Worm (Caenorhabditis elegans) whole organism, early embryonic: ENCODE results near the gene Y40B10A.5.
A peak's percentile ranks its signal among the peaks of the same experiment; 100 is the strongest.
"Not testable (repeated sequence)": the region's sequence is repeated elsewhere in the genome, so short reads cannot be mapped to it uniquely, and the experiment has no call there.

Experiments
- B0310.2 ChIP-seq: sonication (generic microtip); optimal IDR thresholded peaks from 2 replicates; lab custom pipeline; 2016; ENCODE audit warnings: mild to moderate bottlenecking, missing genetic modification characterization, missing compliant biosample characterization
- F13C5.2 ChIP-seq: sonication (generic microtip); optimal IDR thresholded peaks from 2 replicates; lab custom pipeline; 2017; ENCODE audit warnings: mild to moderate bottlenecking, missing genetic modification characterization, inconsistent platforms, missing compliant biosample characterization
- aly-1 ChIP-seq: sonication (generic microtip); optimal IDR thresholded peaks from 2 replicates; lab custom pipeline; 2016; ENCODE audit warnings: missing genetic modification characterization, missing compliant biosample characterization
- ama-1 ChIP-seq: fragments of 150-350 bp; optimal IDR thresholded peaks from 2 replicates; lab custom pipeline; 2014
- ceh-13 ChIP-seq: fragments of 200-800 bp; sonication (Bioruptor generic); optimal IDR thresholded peaks from 2 replicates; lab custom pipeline; 2018; ENCODE audit warnings: mild to moderate bottlenecking, missing genetic modification characterization, missing compliant biosample characterization
- ceh-36 ChIP-seq: sonication (generic microtip); optimal IDR thresholded peaks from 2 replicates; lab custom pipeline; 2016; ENCODE audit warnings: missing genetic modification characterization, inconsistent platforms, missing compliant biosample characterization
- ets-7 ChIP-seq: sonication (generic microtip); optimal IDR thresholded peaks from 2 replicates; lab custom pipeline; 2016; ENCODE audit warnings: missing genotype, missing genetic modification characterization, missing compliant biosample characterization
- flt-1 ChIP-seq: fragments of 200-800 bp; sonication (Bioruptor generic); IDR thresholded peaks from 2 replicates; pipeline ENCODE4 v1.3.6; 2022; ENCODE audit warnings: missing genetic modification characterization, missing compliant biosample characterization
- hmbx-1 ChIP-seq: sonication (generic microtip); optimal IDR thresholded peaks from 2 replicates; lab custom pipeline; 2016; ENCODE audit warnings: mild to moderate bottlenecking, missing genetic modification characterization, missing compliant biosample characterization
- hmg-4 ChIP-seq: fragments of 200-800 bp; sonication (Bioruptor generic); optimal IDR thresholded peaks from 2 replicates; lab custom pipeline; 2018; ENCODE audit warnings: mild to moderate bottlenecking, missing genetic modification characterization, missing compliant biosample characterization
- hnd-1 ChIP-seq: sonication (generic microtip); optimal IDR thresholded peaks from 2 replicates; lab custom pipeline; 2016; ENCODE audit warnings: missing genetic modification characterization, missing compliant biosample characterization
- pes-1 ChIP-seq: fragments of 200-800 bp; sonication (Bioruptor generic); IDR thresholded peaks from 2 replicates; pipeline ENCODE4 v1.3.6; 2022; ENCODE audit warnings: missing genetic modification reagents, missing genetic modification characterization, missing compliant biosample characterization
- scrt-1 ChIP-seq: fragments of 200-800 bp; sonication (Bioruptor generic); IDR thresholded peaks from 2 replicates; pipeline ENCODE4 v1.3.6; 2022; ENCODE audit warnings: missing genetic modification characterization, missing compliant biosample characterization
- sea-1 ChIP-seq: fragments of 200-800 bp; sonication (Bioruptor generic); conservative IDR thresholded peaks from 2 replicates; pipeline ENCODE4 v1.3.6; 2022; ENCODE audit warnings: missing genetic modification characterization, missing compliant biosample characterization
- tbx-11 ChIP-seq: fragments of 200-800 bp; sonication (Bioruptor generic); IDR thresholded peaks from 2 replicates; pipeline ENCODE4 v1.3.6; 2022; ENCODE audit warnings: missing genetic modification characterization, missing compliant biosample characterization
- tbx-37 ChIP-seq: fragments of 200-800 bp; sonication (Bioruptor generic); conservative IDR thresholded peaks from 2 replicates; pipeline ENCODE4 v1.3.6; 2022; ENCODE audit warnings: missing genetic modification reagents, missing genetic modification characterization, missing compliant biosample characterization
- tra-4 ChIP-seq: sonication (generic microtip); optimal IDR thresholded peaks from 2 replicates; lab custom pipeline; 2017; ENCODE audit warnings: missing genetic modification characterization, missing compliant biosample characterization

Y40B10A.5 gene

DNA sequence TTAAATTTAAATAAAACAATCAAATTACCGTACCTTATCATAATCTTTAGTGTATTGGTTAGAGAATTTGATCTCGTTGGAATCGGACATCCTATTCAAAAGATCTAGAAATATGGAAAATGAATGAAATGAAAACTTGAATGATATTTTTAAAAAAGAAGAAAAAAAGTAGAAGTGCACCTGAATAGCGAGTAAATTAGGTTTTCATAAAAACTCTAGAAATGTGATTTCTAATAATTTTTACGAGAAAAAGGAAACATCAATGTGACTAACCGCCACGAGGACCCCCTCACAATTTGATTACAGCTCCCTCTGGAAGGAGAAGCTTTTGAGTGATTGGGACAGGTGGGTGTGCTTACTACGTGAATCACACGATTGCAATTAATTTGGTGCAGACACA is at the start of gene Y40B10A.5:
TSS of gene Y40B10A.5 (minus strand) at position 101 of the 400 bp plus-strand sequence.
- TF ChIP-seq F13C5.2 (tag; lab: Kevin White, UChicago) (no peak), hnd-1 (no peak), ets-7 (tag; lab: Kevin White, UChicago) (no peak), tbx-37 (no peak), aly-1 (no peak), B0310.2 (tag; lab: Kevin White, UChicago) (no peak), flt-1 (GFP tag; lab: Robert Waterston, UW) (no peak), tbx-11 (GFP tag; lab: Robert Waterston, UW) (no peak), sea-1 (no peak), ceh-13 (GFP tag; lab: Kevin White, UChicago) (no peak), hmg-4 (GFP tag; lab: Kevin White, UChicago) (no peak), ama-1 (no peak), scrt-1 (GFP tag; lab: Robert Waterston, UW) (no peak), tra-4 (tag; lab: Kevin White, UChicago) (no peak)

DNA sequence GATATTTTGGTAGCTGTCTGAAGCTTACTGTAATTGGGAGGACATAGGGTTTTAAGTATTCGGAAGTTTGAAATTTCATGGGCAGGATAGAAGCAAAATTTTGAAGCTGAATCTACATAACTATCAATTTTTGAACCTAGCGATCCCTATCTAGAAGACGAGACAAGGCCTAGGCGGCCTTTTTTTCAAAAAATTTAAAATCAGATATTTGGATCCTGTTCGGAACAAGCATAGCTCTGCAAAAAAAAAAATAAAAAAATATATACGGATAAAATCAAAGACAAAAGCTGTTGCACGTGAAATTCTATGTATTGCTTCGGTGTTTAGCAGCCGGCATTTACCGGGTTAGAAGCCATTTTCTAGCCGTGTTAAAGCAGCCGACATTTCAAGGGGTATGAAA is 49.3 kb upstream of the Y40B10A.5 start, which contains the start of gene F36F12.2:
TSS of gene F36F12.2 (minus strand) at position 101 of the 400 bp plus-strand sequence.
- TF ChIP-seq aly-1 (no peak), scrt-1 (GFP tag; lab: Robert Waterston, UW) (no peak), ets-7 (tag; lab: Kevin White, UChicago) (no peak), tra-4 (tag; lab: Kevin White, UChicago) (no peak), tbx-11 (GFP tag; lab: Robert Waterston, UW) (no peak), ceh-13 (GFP tag; lab: Kevin White, UChicago) (no peak), hmbx-1 (tag; lab: Kevin White, UChicago) (no peak), ama-1 (no peak), ceh-36 (no peak), pes-1 (no peak), flt-1 (GFP tag; lab: Robert Waterston, UW) (no peak), tbx-37 (no peak), hmg-4 (GFP tag; lab: Kevin White, UChicago) (no peak)

DNA sequence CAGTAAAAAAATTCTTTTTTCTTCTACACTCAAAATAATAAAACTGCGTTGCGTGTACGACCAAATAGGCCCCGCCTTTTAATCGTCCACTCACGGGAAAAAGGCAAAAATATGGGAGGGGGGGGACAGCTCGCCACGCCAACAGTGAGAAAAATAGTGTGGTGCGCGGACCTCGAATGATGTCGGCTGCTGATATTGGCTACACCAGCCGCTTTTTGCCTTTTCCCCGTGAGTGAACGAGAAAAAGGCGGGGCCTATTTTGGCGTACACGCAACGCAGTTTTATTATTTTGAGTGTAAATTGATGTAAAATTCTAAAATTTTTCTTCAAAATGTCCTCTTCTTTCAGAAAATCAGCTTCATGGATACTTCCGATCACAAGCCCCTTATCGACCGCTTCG is 44.5 kb upstream of the Y40B10A.5 start, which contains the start of gene ztf-28:
TSS of gene ztf-28 (plus strand) at position 349 of the 400 bp plus-strand sequence.
- TF ChIP-seq F13C5.2 (tag; lab: Kevin White, UChicago); B0310.2 (tag; lab: Kevin White, UChicago); pes-1: not testable (repeated sequence)

DNA sequence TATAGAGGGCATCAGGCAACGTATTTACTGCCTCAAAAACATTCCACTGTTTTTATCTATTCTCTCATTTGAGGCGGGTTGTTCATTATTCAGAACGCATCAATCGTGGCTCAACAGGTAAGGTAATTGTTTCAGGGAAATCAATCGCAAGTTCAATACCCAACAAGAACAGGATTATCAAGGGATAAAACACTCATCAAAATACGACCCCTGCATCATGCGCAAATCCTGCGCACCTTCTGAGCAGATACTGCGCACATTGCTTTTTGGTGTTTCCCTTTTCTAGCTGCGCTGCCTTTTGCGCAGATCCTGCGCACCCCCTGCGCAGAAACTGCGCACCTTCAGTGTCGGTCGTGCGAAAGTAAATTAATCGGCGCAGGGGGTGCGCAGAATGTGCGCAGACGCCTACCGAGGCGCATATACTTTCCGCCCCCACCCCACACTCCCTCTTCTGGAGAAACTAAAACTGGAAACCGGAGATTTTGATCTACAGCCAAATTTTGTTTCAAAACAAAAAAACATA is 40.0 kb upstream of the Y40B10A.5 start, which contains the start of gene F36F12.3:
TSS of gene F36F12.3 (plus strand) at position 51 of the 523 bp plus-strand sequence.
- 0 out of 2 replicates have a peak, but pooled peaks have one; percentile 11 for TF ChIP-seq scrt-1 (GFP tag; lab: Robert Waterston, UW)

DNA sequence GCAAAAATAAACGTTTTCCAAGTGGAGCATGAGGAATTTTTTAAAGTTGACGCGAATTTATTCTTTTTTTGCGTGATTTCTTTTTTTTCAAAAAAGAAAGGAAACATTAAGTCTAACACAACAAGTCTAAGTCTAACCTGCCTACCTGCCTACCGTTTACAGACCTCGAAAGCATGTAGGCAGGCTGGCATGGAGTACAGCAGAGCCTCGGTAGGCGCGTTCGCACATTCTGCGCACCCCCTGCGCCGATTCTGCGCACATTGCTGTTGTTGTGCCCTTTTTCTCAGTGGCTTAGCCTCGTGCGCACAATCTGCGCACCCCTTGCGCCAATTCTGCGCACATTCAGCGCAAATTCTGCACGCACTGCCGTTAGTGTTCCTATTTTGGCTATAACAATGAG is 38.0 kb upstream of the Y40B10A.5 start:
- TF ChIP-seq flt-1 (GFP tag; lab: Robert Waterston, UW) (no peak), hnd-1 (no peak), sea-1 (no peak), scrt-1 (GFP tag; lab: Robert Waterston, UW) (no peak), hmbx-1 (tag; lab: Kevin White, UChicago) (no peak), ceh-13 (GFP tag; lab: Kevin White, UChicago) (no peak), ama-1 (no peak), tra-4 (tag; lab: Kevin White, UChicago) (no peak), pes-1 (no peak), tbx-37 (no peak), ets-7 (tag; lab: Kevin White, UChicago) (no peak), tbx-11 (GFP tag; lab: Robert Waterston, UW) (no peak)

DNA sequence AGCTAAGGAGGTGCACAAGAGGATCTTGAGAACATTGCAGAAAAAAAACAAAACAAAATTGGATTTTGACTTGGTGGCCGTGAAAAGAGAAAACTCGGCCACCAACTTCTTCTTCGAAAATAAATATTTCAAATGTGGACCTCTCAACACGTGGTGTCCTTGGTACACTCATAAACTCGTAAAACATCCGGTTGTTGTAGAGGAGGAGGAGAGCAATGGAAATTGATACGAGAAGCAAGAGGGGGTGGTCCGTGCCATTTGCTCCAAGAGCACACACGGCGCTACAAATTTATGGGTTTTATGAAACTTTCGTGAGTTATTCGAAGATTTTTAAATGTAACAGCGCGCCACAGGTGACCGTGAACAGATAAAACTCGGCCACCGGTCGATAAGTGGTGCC is 36.0 kb upstream of the Y40B10A.5 start:
- TF ChIP-seq pes-1: no peak
- TF ChIP-seq ets-7 (tag; lab: Kevin White, UChicago): no peak
- no peak for TF ChIP-seq aly-1
- no peak for TF ChIP-seq flt-1 (GFP tag; lab: Robert Waterston, UW)
- TF ChIP-seq tra-4 (tag; lab: Kevin White, UChicago): no peak
- TF ChIP-seq hnd-1: no peak
- no peak for TF ChIP-seq F13C5.2 (tag; lab: Kevin White, UChicago)
- no peak for TF ChIP-seq ceh-36
- no peak for TF ChIP-seq tbx-37
- TF ChIP-seq ama-1: no peak
- TF ChIP-seq hmg-4 (GFP tag; lab: Kevin White, UChicago): no peak
- no peak for TF ChIP-seq ceh-13 (GFP tag; lab: Kevin White, UChicago)
- TF ChIP-seq tbx-11 (GFP tag; lab: Robert Waterston, UW): no peak
- no peak for TF ChIP-seq sea-1
- TF ChIP-seq B0310.2 (tag; lab: Kevin White, UChicago): no peak
- no peak for TF ChIP-seq scrt-1 (GFP tag; lab: Robert Waterston, UW)
- no peak for TF ChIP-seq hmbx-1 (tag; lab: Kevin White, UChicago)

DNA sequence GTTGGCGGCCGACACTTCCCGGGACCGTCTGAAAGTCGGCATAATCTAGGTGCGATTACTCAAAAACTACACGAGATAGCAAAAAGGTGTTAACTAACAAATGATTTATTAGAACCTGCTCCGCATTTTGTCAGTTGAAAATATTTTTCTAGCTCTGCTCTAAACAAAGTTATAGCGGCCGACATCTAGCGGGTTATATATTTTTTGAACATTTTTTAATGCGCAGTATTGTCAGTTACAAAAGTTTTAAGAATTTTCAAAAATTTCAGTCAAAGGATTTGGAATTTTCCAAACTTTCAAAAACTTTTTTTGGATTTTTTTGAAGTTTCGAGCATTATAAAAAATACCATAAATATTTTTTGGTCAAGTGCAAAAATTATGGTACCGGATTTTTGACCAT is 35.4 kb upstream of the Y40B10A.5 start:
- TF ChIP-seq scrt-1 (GFP tag; lab: Robert Waterston, UW): no peak
- TF ChIP-seq tra-4 (tag; lab: Kevin White, UChicago): no peak
- no peak for TF ChIP-seq F13C5.2 (tag; lab: Kevin White, UChicago)
- TF ChIP-seq pes-1: no peak
- no peak for TF ChIP-seq ama-1
- no peak for TF ChIP-seq hnd-1
- no peak for TF ChIP-seq flt-1 (GFP tag; lab: Robert Waterston, UW)
- TF ChIP-seq tbx-11 (GFP tag; lab: Robert Waterston, UW): no peak

DNA sequence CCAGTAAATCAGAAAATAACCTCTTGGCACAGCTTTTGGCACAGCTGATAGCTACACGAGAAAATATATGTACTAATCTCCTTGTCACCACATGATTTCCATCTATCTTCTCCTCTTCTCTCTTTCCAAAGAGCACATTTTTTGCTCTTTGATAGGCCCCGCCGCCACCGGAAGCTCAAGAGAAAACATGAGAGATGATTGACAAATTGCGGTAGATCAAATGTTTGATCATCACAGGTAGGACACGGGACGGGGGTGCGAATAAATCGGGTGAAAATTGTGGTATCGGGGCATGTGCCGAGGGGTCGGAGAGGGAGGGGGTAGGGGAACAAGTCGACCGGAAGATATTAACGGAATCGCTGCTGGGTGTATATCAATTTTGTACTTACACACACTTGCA is 30.2 kb upstream of the Y40B10A.5 start:
- TF ChIP-seq F13C5.2 (tag; lab: Kevin White, UChicago): no peak
- TF ChIP-seq scrt-1 (GFP tag; lab: Robert Waterston, UW): no peak
- no peak for TF ChIP-seq ceh-13 (GFP tag; lab: Kevin White, UChicago)
- no peak for TF ChIP-seq aly-1
- no peak for TF ChIP-seq tra-4 (tag; lab: Kevin White, UChicago)
- TF ChIP-seq ceh-36: no peak
- TF ChIP-seq pes-1: no peak
- no peak for TF ChIP-seq hnd-1
- no peak for TF ChIP-seq B0310.2 (tag; lab: Kevin White, UChicago)
- no peak for TF ChIP-seq ama-1
- TF ChIP-seq flt-1 (GFP tag; lab: Robert Waterston, UW): no peak
- TF ChIP-seq hmbx-1 (tag; lab: Kevin White, UChicago): no peak
- no peak for TF ChIP-seq ets-7 (tag; lab: Kevin White, UChicago)
- no peak for TF ChIP-seq hmg-4 (GFP tag; lab: Kevin White, UChicago)
